Fruit fly (Drosophila melanogaster) whole organism, embryonic: ENCODE results near the gene OS9.

ENCODE experiments used
- B-H1 ChIP-seq: fragments of 200-800 bp; sonication (Bioruptor generic); IDR thresholded peaks from 3 replicates; pipeline ENCODE4 v1.3.6; 2022; ENCODE audit warnings: missing biosample characterization, missing genetic modification characterization
- CG10147 ChIP-seq: fragments of 200-800 bp; sonication (Bioruptor generic); optimal IDR thresholded peaks from 2 replicates; lab custom pipeline; 2019; ENCODE audit warnings: missing biosample characterization, mild to moderate bottlenecking, missing genetic modification characterization, moderate library complexity
- CG10654 ChIP-seq: fragments of 200-800 bp; sonication (Bioruptor generic); optimal IDR thresholded peaks from 2 replicates; lab custom pipeline; 2016; ENCODE audit warnings: missing biosample characterization, missing genetic modification characterization
- CG11560 ChIP-seq: fragments of 200-800 bp; sonication (Bioruptor generic); IDR thresholded peaks from 3 replicates; pipeline ENCODE4 v1.3.6; 2022; ENCODE audit warnings: missing biosample characterization, missing genetic modification characterization
- CG12104 ChIP-seq: fragments of 200-800 bp; sonication (Bioruptor generic); optimal IDR thresholded peaks from 3 replicates; lab custom pipeline; 2016; ENCODE audit warnings: missing biosample characterization, missing genetic modification characterization
- CG12659 ChIP-seq: fragments of 200-800 bp; sonication (Bioruptor generic); optimal IDR thresholded peaks from 3 replicates; lab custom pipeline; 2017; ENCODE audit warnings: mild to moderate bottlenecking, missing biosample characterization, missing genetic modification reagents, missing genetic modification characterization
- CG13424 ChIP-seq: fragments of 200-800 bp; sonication (Bioruptor generic); optimal IDR thresholded peaks from 2 replicates; lab custom pipeline; 2019; ENCODE audit warnings: missing biosample characterization, mild to moderate bottlenecking, missing genetic modification characterization, moderate library complexity
- CG13894 ChIP-seq: fragments of 200-800 bp; sonication (Bioruptor generic); optimal IDR thresholded peaks from 3 replicates; lab custom pipeline; 2018; ENCODE audit warnings: missing biosample characterization, mild to moderate bottlenecking, missing genetic modification characterization, moderate library complexity
- CG15269 ChIP-seq: fragments of 200-800 bp; sonication (Bioruptor generic); optimal IDR thresholded peaks from 2 replicates; lab custom pipeline; 2018; ENCODE audit warnings: missing biosample characterization, mild to moderate bottlenecking, missing genetic modification characterization, moderate library complexity
- CG17912 ChIP-seq: fragments of 200-800 bp; sonication (Bioruptor generic); optimal IDR thresholded peaks from 2 replicates; lab custom pipeline; 2018; ENCODE audit warnings: missing biosample characterization, mild to moderate bottlenecking, missing genetic modification characterization
- CG18476 ChIP-seq: fragments of 200-800 bp; sonication (Bioruptor generic); optimal IDR thresholded peaks from 2 replicates; lab custom pipeline; 2016; ENCODE audit warnings: missing biosample characterization, mild to moderate bottlenecking, missing genetic modification characterization
- CG18764 ChIP-seq: fragments of 200-800 bp; sonication (Bioruptor generic); optimal IDR thresholded peaks from 3 replicates; lab custom pipeline; 2016; ENCODE audit warnings: missing biosample characterization, missing genetic modification characterization
- CG2120 ChIP-seq: fragments of 200-800 bp; sonication (Bioruptor generic); optimal IDR thresholded peaks from 3 replicates; lab custom pipeline; 2016; ENCODE audit warnings: missing biosample characterization, missing genetic modification characterization
- CG2678 ChIP-seq: fragments of 200-800 bp; sonication (Bioruptor generic); optimal IDR thresholded peaks from 3 replicates; lab custom pipeline; 2019; ENCODE audit warnings: missing biosample characterization, mild to moderate bottlenecking, missing genetic modification characterization, moderate library complexity
- CG30403 ChIP-seq: fragments of 200-800 bp; sonication (Bioruptor generic); optimal IDR thresholded peaks from 3 replicates; lab custom pipeline; 2016; ENCODE audit warnings: missing biosample characterization, missing genetic modification characterization
- CG33557 ChIP-seq: fragments of 200-800 bp; sonication (Bioruptor generic); optimal IDR thresholded peaks from 2 replicates; lab custom pipeline; 2019; ENCODE audit warnings: missing biosample characterization, mild to moderate bottlenecking, missing genetic modification characterization, moderate library complexity
- CG3726 ChIP-seq: fragments of 200-800 bp; sonication (Bioruptor generic); IDR thresholded peaks from 3 replicates; pipeline ENCODE4, ENCODE4 v1.3.6; 2022; ENCODE audit warnings: missing biosample characterization, missing genetic modification characterization
- CG6175 ChIP-seq: fragments of 200-800 bp; sonication (Bioruptor generic); IDR thresholded peaks from 3 replicates; pipeline ENCODE4 v1.3.6; 2022; ENCODE audit warnings: missing biosample characterization, missing genetic modification characterization
- CG6813 ChIP-seq: fragments of 200-800 bp; sonication (Bioruptor generic); optimal IDR thresholded peaks from 2 replicates; lab custom pipeline; 2017; ENCODE audit warnings: missing biosample characterization, missing genetic modification characterization, mild to moderate bottlenecking, moderate library complexity, missing genetic modification reagents
- CG7786 ChIP-seq: fragments of 200-800 bp; sonication (Bioruptor generic); optimal IDR thresholded peaks from 2 replicates; lab custom pipeline; 2016; ENCODE audit warnings: missing biosample characterization, missing genetic modification characterization
- CG8281 ChIP-seq: fragments of 200-800 bp; sonication (Bioruptor generic); optimal IDR thresholded peaks from 2 replicates; lab custom pipeline; 2018; ENCODE audit warnings: missing biosample characterization, mild to moderate bottlenecking, missing genetic modification characterization, moderate library complexity
- CG8478 ChIP-seq: fragments of >200 bp; optimal IDR thresholded peaks from 2 replicates; lab custom pipeline; 2018
- Deaf1 ChIP-seq: fragments of 200-800 bp; optimal IDR thresholded peaks from 3 replicates; lab custom pipeline; 2019; ENCODE audit warnings: missing biosample characterization, mild to moderate bottlenecking, missing genetic modification characterization, moderate library complexity
- Gsc ChIP-seq: fragments of 200-800 bp; sonication (Bioruptor generic); IDR thresholded peaks from 2 replicates; pipeline ENCODE4 v1.3.6; 2022; ENCODE audit warnings: missing biosample characterization, missing genetic modification characterization
- MBD-R2 ChIP-seq: fragments of 200-800 bp; sonication (Bioruptor generic); IDR thresholded peaks from 2 replicates; pipeline ENCODE4 v1.3.6; 2022; ENCODE audit warnings: missing biosample characterization, missing genetic modification characterization
- NK7.1 ChIP-seq: fragments of 200-800 bp; sonication (Bioruptor generic); optimal IDR thresholded peaks from 3 replicates; lab custom pipeline; 2016; ENCODE audit warnings: missing biosample characterization, missing genetic modification characterization
- Neu2 ChIP-seq: fragments of 200-800 bp; sonication (Bioruptor generic); optimal IDR thresholded peaks from 3 replicates; lab custom pipeline; 2016; ENCODE audit warnings: missing biosample characterization, missing genetic modification characterization, borderline replicate concordance
- Six4 ChIP-seq: fragments of 200-800 bp; sonication (Bioruptor generic); optimal IDR thresholded peaks from 2 replicates; lab custom pipeline; 2016; ENCODE audit warnings: missing biosample characterization, missing genetic modification characterization
- ab ChIP-seq: fragments of 200-800 bp; sonication (Bioruptor generic); optimal IDR thresholded peaks from 2 replicates; lab custom pipeline; 2016; ENCODE audit warnings: missing biosample characterization, missing genetic modification characterization
- ara ChIP-seq: fragments of 200-800 bp; sonication (Bioruptor generic); IDR thresholded peaks from 2 replicates; pipeline ENCODE4 v1.3.6; 2022; ENCODE audit warnings: missing biosample characterization, missing genetic modification characterization
- ato ChIP-seq: fragments of 200-800 bp; sonication (Bioruptor generic); IDR thresholded peaks from 2 replicates; pipeline ENCODE4 v1.3.6; 2022; ENCODE audit warnings: missing biosample characterization, missing genetic modification characterization; ENCODE audit not compliant: partially characterized antibody
- br ChIP-seq: fragments of >200 bp; optimal IDR thresholded peaks from 2 replicates; lab custom pipeline; 2017
- cad ChIP-seq: fragments of >200 bp; optimal IDR thresholded peaks from 2 replicates; lab custom pipeline; 2017; ENCODE audit warnings: missing biosample characterization, missing genetic modification characterization
- cas ChIP-seq: fragments of 200-800 bp; sonication (Bioruptor generic); IDR thresholded peaks from 2 replicates; pipeline ENCODE4 v1.3.6; 2022; ENCODE audit warnings: missing biosample characterization, missing genetic modification characterization
- chm ChIP-seq: fragments of 200-800 bp; sonication (Bioruptor generic); IDR thresholded peaks from 2 replicates; pipeline ENCODE4 v1.3.6; 2022; ENCODE audit warnings: missing biosample characterization, missing genetic modification characterization
- eve ChIP-seq, 2 experiments: fragments of >200 bp; optimal IDR thresholded peaks; 2 replicates each; lab custom pipeline; 2017; ENCODE audit warnings: missing biosample characterization in 2 of 2, missing genetic modification characterization in 2 of 2
- fd3F ChIP-seq: fragments of 200-800 bp; sonication (Bioruptor generic); optimal IDR thresholded peaks from 2 replicates; lab custom pipeline; 2018; ENCODE audit warnings: missing biosample characterization, mild to moderate bottlenecking, missing genetic modification characterization, moderate library complexity
- kay ChIP-seq: fragments of 200-800 bp; sonication (Bioruptor generic); optimal IDR thresholded peaks from 2 replicates; lab custom pipeline; 2016; ENCODE audit warnings: missing biosample characterization, missing genetic modification characterization
- kni ChIP-seq: fragments of 200-800 bp; sonication (Bioruptor generic); optimal IDR thresholded peaks from 3 replicates; lab custom pipeline; 2017; ENCODE audit warnings: mild to moderate bottlenecking, missing biosample characterization, missing genetic modification reagents, missing genetic modification characterization
- lov ChIP-seq, 2 experiments: fragments of 200-800 bp in 1 of 2; fragments of >200 bp in 1 of 2; sonication (Bioruptor generic) in 1 of 2; IDR thresholded peaks in 1 of 2; optimal IDR thresholded peaks in 1 of 2; 2 replicates in 1 of 2; 3 replicates in 1 of 2; pipeline versions ENCODE4 v1.3.6 to Lab custom; 2017 to 2022; ENCODE audit warnings: missing biosample characterization in 1 of 2, missing genetic modification characterization in 1 of 2
- pan ChIP-seq, 4 experiments: fragments of >200 bp in 3 of 4; fragments of 200-800 bp in 1 of 4; sonication (Bioruptor generic) in 1 of 4; optimal IDR thresholded peaks in 3 of 4; IDR thresholded peaks in 1 of 4; 2 replicates each; pipeline versions ENCODE4 v1.3.6 to Lab custom; 2017 to 2022; ENCODE audit warnings: missing biosample characterization in 2 of 4, missing genetic modification characterization in 2 of 4, mixed read lengths in 1 of 4
- phol ChIP-seq: fragments of 200-800 bp; sonication (Bioruptor generic); optimal IDR thresholded peaks from 3 replicates; lab custom pipeline; 2018; ENCODE audit warnings: missing biosample characterization, mild to moderate bottlenecking, missing genetic modification characterization, moderate library complexity
- scrt ChIP-seq: fragments of 200-800 bp; sonication (Bioruptor generic); optimal IDR thresholded peaks from 2 replicates; lab custom pipeline; 2018; ENCODE audit warnings: missing biosample characterization, mild to moderate bottlenecking, missing genetic modification characterization, moderate library complexity
- sd ChIP-seq: fragments of 200-800 bp; sonication (Bioruptor generic); optimal IDR thresholded peaks from 3 replicates; lab custom pipeline; 2018; ENCODE audit warnings: missing biosample characterization, mild to moderate bottlenecking, missing genetic modification characterization, moderate library complexity
- ssp ChIP-seq: fragments of 200-800 bp; sonication (Bioruptor generic); IDR thresholded peaks from 2 replicates; pipeline ENCODE4 v1.3.6; 2022; ENCODE audit warnings: missing biosample characterization, missing genetic modification characterization
- tll ChIP-seq, 2 experiments: fragments of 200-800 bp in 1 of 2; fragments of >200 bp in 1 of 2; sonication (Bioruptor generic) in 1 of 2; optimal IDR thresholded peaks; 2 replicates each; lab custom pipeline; 2017 to 2019; ENCODE audit warnings: missing biosample characterization in 2 of 2, missing genetic modification characterization in 2 of 2, mild to moderate bottlenecking in 1 of 2, moderate library complexity in 1 of 2
- wdn ChIP-seq: fragments of 200-800 bp; sonication (Bioruptor generic); IDR thresholded peaks from 2 replicates; pipeline ENCODE4 v1.3.6; 2022; ENCODE audit warnings: missing biosample characterization, missing genetic modification characterization
- zen ChIP-seq: fragments of 200-800 bp; sonication (Bioruptor generic); optimal IDR thresholded peaks from 3 replicates; lab custom pipeline; 2018; ENCODE audit warnings: missing biosample characterization, mild to moderate bottlenecking, missing genetic modification characterization, moderate library complexity
- zf30C ChIP-seq: fragments of 200-800 bp; sonication (Bioruptor generic); optimal IDR thresholded peaks from 3 replicates; lab custom pipeline; 2018; ENCODE audit warnings: missing biosample characterization, mild to moderate bottlenecking, missing genetic modification characterization
- zfh1 ChIP-seq: fragments of 200-800 bp; sonication (Bioruptor generic); IDR thresholded peaks from 3 replicates; pipeline ENCODE4 v1.3.6; 2022; ENCODE audit warnings: missing biosample characterization, missing genetic modification characterization

OS9 gene

dm6 chr2L:19937804-19938461, 28.4 kb downstream of the OS9 start (continued):
- peak in 1 of 2 experiments; percentile 72 for TF ChIP-seq tll (GFP tag; optimal IDR thresholded peaks at IDR 0.05; lab: Kevin White, UChicago)
- no peak for TF ChIP-seq CG18476 (GFP tag; lab: Kevin White, UChicago)
- no peak for TF ChIP-seq eve (GFP tag; optimal IDR thresholded peaks at IDR 0.05; lab: Kevin White, UChicago)
- TF ChIP-seq Deaf1 (tag; lab: Kevin White, UChicago): no peak
- TF ChIP-seq CG30403 (GFP tag; lab: Kevin White, UChicago): no peak
- TF ChIP-seq Gsc (GFP tag; lab: Robert Waterston, UW): no peak
- TF ChIP-seq CG13424: no peak
- TF ChIP-seq zen: peak; percentile 79
- TF ChIP-seq CG6813: peak; percentile 43
- peak; percentile 25; the same call in 1 of the 3 replicates for TF ChIP-seq CG3726 (GFP tag; lab: Robert Waterston, UW)
- no peak for TF ChIP-seq CG2678
- no peak for TF ChIP-seq zf30C (GFP tag; lab: Kevin White, UChicago)
- TF ChIP-seq CG11560 (tag; lab: Robert Waterston, UW): no peak
- TF ChIP-seq ssp (GFP tag; lab: Robert Waterston, UW): no peak
- TF ChIP-seq B-H1 (GFP tag; lab: Robert Waterston, UW): no peak
- TF ChIP-seq zfh1 (GFP tag; lab: Robert Waterston, UW): no peak
- no peak for TF ChIP-seq lov (optimal IDR thresholded peaks at IDR 0.05; lab: Kevin White, UChicago)
- 0 out of 3 replicates have a peak, but pooled peaks have one; percentile 23 for TF ChIP-seq lov (GFP tag; IDR thresholded peaks at IDR 0.05; lab: Robert Waterston, UW)
- peak; percentile 82 for TF ChIP-seq kni (GFP tag; lab: Kevin White, UChicago)
- no peak for TF ChIP-seq CG8478 (lab: Kevin White, UChicago)
- TF ChIP-seq phol: no peak
- TF ChIP-seq Six4 (GFP tag; lab: Kevin White, UChicago): no peak
- TF ChIP-seq CG8281: no peak
- TF ChIP-seq pan (optimal IDR thresholded peaks at IDR 0.05; lab: Kevin White, UChicago): no peak
- TF ChIP-seq pan (GFP tag; optimal IDR thresholded peaks at IDR 0.05 in 1 of 2, IDR thresholded peaks at IDR 0.05 in 1 of 2): no peak
- TF ChIP-seq CG12104 (GFP tag; lab: Kevin White, UChicago): no peak
- no peak for TF ChIP-seq wdn
- TF ChIP-seq cas (GFP tag; lab: Robert Waterston, UW): no peak
- no peak for TF ChIP-seq sd
- no peak for TF ChIP-seq CG12659 (GFP tag; lab: Kevin White, UChicago)
- no peak for TF ChIP-seq CG13894 (tag; lab: Kevin White, UChicago)
- peak; percentile 26; the same call in 1 of the 2 replicates for TF ChIP-seq ara
- no peak for TF ChIP-seq CG10147
- no peak for TF ChIP-seq CG18764
- TF ChIP-seq CG7786 (GFP tag; lab: Kevin White, UChicago): no peak
- no peak for TF ChIP-seq kay (GFP tag; lab: Kevin White, UChicago)
- no peak for TF ChIP-seq Neu2
- TF ChIP-seq ato (GFP tag; lab: Robert Waterston, UW): no peak
- TF ChIP-seq NK7.1 (GFP tag; lab: Kevin White, UChicago): no peak
- no peak for TF ChIP-seq chm (GFP tag; lab: Robert Waterston, UW)
- no peak for TF ChIP-seq ab (GFP tag; lab: Kevin White, UChicago)
- no peak for TF ChIP-seq scrt (GFP tag; lab: Kevin White, UChicago)
- no peak for TF ChIP-seq CG15269
- TF ChIP-seq CG17912 (GFP tag; lab: Kevin White, UChicago): no peak
- TF ChIP-seq CG2120 (GFP tag; lab: Kevin White, UChicago): no peak
- TF ChIP-seq cad (GFP tag; lab: Kevin White, UChicago): no peak
- no peak for TF ChIP-seq CG33557 (GFP tag; lab: Kevin White, UChicago)
- no peak for TF ChIP-seq CG6175 (GFP tag; lab: Robert Waterston, UW)
- TF ChIP-seq br (lab: Kevin White, UChicago): no peak
- no peak for TF ChIP-seq MBD-R2
- TF ChIP-seq CG10654 (GFP tag; lab: Kevin White, UChicago): no peak
- TF ChIP-seq fd3F (GFP tag; lab: Kevin White, UChicago): no peak
